Fruit fly (Drosophila melanogaster) Kc167 (cell line): Measurements from ENCODE around the gene CG5421.

ENCODE experiments used
- Myc ChIP-seq: fragments of >200 bp; optimal IDR thresholded peaks from 2 replicates; lab custom pipeline; 2017; ENCODE audit warnings: missing external identifiers
- Sin3A ChIP-seq: fragments of >200 bp; optimal IDR thresholded peaks from 2 replicates; lab custom pipeline; 2018; ENCODE audit warnings: missing external identifiers
- h ChIP-seq: fragments of >200 bp; optimal IDR thresholded peaks from 3 replicates; lab custom pipeline; 2018; ENCODE audit warnings: missing external identifiers
- insv ChIP-seq: fragments of >200 bp; optimal IDR thresholded peaks from 3 replicates; lab custom pipeline; 2018; ENCODE audit warnings: missing external identifiers
- psq ChIP-seq: fragments of >200 bp; optimal IDR thresholded peaks from 2 replicates; lab custom pipeline; 2017; ENCODE audit warnings: missing external identifiers
- ttk ChIP-seq: sonication (Bioruptor generic); optimal IDR thresholded peaks from 2 replicates; lab custom pipeline; 2017; ENCODE audit warnings: missing external identifiers

The CG5421 gene

DNA sequence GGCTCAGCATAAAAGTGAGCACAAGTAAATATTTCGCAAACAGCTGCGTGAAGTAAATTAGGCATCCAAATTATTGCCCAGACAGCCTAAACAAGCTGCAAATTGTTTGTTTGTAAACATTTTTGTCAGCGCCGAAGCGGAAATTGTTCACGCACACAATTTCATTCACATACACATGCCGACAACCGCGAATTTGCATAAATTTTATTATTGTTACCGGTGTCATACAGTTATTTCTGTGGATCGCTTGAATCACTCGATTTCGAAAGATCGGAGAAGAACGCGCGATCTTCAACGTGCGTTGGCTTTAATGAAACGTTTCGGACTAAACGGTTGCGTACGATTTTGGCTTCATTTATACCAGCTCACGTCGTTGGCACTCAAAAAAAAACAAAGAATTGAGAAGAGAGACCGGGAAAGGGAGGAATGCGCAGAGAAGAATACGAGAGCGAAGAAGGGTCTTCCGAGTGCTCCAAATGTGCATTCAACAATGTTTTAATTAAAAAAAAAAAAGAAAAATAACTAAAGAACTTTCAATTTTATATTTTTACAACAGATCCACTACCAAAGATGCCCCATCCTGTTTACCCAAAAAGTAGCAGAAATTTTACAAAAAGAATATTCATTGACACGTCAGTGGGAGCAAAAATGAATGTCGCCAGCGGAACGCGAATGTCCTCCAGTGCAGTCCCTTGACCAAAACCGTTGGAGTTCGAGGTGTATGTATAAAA is 24.7 kb downstream of the CG5421 start, which contains the start of gene vir-1:
Gene vir-1, minus strand, starts transcription at position 334 of the 731 bp plus-strand sequence.
- TF ChIP-seq Myc (lab: Kevin White, UChicago) (no peak), ttk (no peak), insv (lab: Kevin White, UChicago) (no peak), h (lab: Kevin White, UChicago) (no peak), psq (lab: Kevin White, UChicago) (no peak)

DNA sequence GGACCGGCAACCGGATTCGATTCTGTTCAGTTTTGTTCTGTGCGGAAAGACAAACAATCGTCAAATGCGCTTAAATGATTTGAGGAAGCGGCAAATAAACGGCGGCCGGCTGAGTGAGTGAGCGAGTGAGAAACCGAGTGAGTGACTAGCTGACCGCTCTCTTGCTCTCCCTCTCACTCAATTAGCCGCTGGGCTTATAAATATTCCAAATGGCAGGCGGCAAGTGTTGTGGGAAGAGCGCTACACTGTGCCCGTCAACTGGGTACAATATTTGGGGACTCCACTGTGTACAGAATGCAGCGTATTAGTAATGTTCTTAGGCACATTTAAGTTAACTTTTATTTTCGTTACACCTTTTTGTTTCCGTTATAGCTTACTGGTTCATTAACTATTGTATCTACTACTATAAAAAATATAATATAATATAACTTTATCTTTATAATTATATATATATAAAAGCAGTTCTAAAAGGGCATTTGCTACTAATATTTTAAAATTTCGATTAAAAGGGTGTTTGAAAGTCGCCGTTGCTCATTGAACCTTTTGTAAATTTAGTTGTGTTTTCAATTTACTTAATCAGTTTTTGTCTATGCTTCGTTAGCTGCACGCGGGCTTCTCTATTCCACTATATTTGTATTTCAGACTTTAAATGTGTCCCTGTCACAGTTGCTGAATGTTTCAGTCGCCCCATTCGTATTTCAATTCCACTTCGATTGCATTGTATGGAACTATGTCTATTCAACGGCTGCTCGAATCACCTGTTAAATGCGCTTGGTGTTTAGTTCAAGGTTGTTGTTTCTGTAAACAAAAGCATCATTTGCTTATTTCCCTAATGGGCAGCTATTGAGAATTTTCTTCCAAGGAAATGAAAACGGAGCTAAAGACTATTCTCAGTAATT is 25.9 kb downstream of the CG5421 start:
- TF ChIP-seq h (lab: Kevin White, UChicago) (no peak), Myc (lab: Kevin White, UChicago) (no peak), Sin3A (lab: Kevin White, UChicago) (no peak), insv (lab: Kevin White, UChicago) (no peak), ttk (no peak)

DNA sequence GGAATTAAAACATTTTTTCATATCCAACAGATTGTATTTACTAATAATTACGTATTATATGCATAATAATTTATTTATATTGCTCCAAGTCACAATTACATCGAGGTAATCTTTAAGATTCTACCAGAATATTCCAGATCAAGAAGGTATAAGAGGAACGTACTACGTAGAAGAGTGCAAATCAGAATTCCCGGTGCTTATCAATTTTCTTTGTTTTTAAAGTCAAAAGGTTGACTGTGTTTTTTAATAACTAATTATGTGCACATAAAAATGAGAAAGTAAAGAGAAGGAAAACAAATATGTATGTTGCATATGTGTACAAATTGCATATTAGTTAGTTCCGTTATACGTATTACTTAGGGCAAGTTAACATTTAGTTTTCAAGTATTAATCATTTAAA is 26.7 kb downstream of the CG5421 start:
- TF ChIP-seq h (lab: Kevin White, UChicago) (no peak), Myc (lab: Kevin White, UChicago) (no peak), insv (lab: Kevin White, UChicago) (no peak), ttk (no peak), Sin3A (lab: Kevin White, UChicago) (no peak), psq (lab: Kevin White, UChicago) (no peak)

DNA sequence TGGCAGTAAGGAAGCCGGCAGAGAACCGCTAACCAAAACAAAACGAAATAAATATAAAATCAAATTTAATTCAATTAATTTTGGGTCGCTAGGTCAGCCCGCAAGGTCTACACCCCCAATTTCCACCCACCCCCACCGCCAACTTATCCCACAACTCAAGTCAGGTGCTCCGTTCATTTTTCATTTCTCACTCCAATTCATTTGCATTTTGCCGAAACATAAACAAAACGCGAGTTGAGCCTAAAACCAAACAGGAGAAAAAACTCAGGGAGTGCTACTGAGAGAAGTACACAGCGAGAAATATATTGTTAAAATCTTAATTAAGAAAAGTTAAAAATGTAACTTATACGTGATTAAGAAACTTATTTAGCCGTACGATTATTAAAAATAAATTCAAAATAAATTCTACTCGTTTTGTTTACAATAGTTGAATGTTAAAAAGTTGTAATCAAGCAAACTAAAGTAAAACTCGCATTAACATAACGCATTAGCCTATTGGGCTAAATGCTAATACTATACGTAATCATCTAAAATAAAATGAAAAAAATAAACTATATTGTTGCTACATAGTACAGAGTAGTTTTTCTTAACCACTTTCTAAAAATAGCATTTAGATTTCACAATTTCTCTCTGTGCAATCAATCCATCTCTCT is 32.3 kb downstream of the CG5421 start:
- TF ChIP-seq Myc (lab: Kevin White, UChicago) (no peak), h (lab: Kevin White, UChicago) (no peak), psq (lab: Kevin White, UChicago) (no peak), ttk (no peak), insv (lab: Kevin White, UChicago) (no peak), Sin3A (lab: Kevin White, UChicago) (no peak)

DNA sequence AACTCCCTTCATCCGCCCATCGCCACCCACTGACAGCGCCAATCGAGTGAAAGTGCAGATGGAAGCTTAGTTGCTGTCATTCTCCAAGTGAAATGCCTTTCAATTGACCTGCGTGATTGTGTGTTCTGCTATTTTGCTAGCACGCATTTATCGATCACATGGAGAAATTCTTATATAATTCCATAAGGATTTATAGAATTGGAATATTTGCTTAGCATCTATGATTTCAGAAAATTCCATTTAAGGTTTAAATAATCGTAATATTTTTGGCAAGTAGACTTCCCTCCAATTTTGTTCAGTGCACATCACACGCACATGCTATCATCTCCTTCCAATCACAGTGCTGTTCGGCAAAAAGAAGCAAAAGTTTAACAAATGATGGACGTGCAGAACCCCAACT is 34.0 kb downstream of the CG5421 start:
- no peak for TF ChIP-seq Myc (lab: Kevin White, UChicago)
- TF ChIP-seq insv (lab: Kevin White, UChicago): no peak
- no peak for TF ChIP-seq Sin3A (lab: Kevin White, UChicago)

DNA sequence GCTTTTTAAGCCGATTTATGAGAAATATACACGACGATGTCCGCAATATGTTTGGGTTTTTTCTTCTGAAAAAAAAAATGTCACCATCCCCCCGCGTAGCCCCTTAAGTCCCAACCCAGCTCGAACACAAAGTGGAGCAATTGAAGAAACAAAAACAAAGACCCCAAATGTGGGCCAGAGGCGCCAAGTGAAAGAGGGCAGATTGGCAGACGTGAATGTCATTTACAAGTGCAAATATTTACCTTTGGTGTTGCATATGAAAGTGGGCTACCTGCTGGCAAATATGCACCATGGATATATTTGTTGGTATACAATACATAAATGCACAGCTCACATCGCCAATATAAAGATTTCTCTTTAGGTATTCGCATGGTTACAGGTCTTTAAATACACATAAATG is 37.3 kb downstream of the CG5421 start:
- TF ChIP-seq psq (lab: Kevin White, UChicago) (no peak), ttk (no peak), Myc (lab: Kevin White, UChicago) (no peak), insv (lab: Kevin White, UChicago) (no peak), h (lab: Kevin White, UChicago) (no peak), Sin3A (lab: Kevin White, UChicago) (no peak)

DNA sequence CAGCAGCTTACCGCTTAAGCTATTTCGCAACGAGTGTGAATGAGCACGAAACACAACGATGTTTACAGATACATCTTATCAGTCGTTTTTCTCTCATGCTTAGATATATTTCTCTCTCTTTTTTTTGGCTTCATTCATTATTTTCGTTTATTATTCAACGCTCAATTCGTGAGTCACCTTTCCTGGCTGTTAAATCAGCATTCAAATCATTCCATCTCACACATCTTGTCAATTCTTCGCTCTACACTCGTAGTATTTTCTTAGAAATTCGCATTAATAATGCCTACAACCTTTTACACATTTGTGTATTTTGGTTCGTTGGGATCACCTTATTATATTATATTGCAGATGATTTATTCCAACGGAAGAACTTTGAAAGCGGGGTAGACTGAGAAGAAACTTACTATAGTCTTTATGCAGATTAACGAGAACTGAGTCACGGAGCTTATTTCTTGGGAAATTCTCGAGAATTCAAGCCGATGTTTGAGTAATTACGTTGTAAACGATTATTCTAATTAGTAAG is 43.3 kb downstream of the CG5421 start:
- TF ChIP-seq Sin3A (lab: Kevin White, UChicago) (no peak), ttk (no peak)

DNA sequence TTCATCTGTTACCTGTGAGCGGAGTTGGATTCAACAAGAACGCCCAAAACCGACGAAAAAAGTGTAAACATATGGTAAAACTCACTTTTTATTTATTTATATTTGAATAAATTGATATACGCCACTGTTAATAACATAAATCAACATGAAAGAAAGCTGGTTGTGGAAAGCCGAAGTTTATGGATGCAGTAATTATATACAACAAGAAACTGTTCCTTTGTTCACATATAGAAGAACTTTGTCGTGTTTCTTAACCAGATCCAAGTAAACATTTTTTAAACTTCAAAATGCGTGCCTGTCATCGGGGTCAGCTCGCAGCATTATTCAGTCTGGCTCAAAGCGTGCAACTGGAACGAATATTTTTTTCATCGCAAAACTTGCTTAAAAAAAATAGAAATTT is 50.0 kb downstream of the CG5421 start, which contains the start of gene Pkd2:
Gene Pkd2, plus strand, starts transcription at position 301 of the 400 bp plus-strand sequence.
- no peak for TF ChIP-seq ttk
- no peak for TF ChIP-seq h (lab: Kevin White, UChicago)
- TF ChIP-seq Sin3A (lab: Kevin White, UChicago): no peak
- TF ChIP-seq insv (lab: Kevin White, UChicago): no peak
- no peak for TF ChIP-seq psq (lab: Kevin White, UChicago)
- no peak for TF ChIP-seq Myc (lab: Kevin White, UChicago)
